Fruit fly (Drosophila melanogaster) whole organism, adult: ENCODE results near the gene Pmi.

Experiments
- CG11617 ChIP-seq: fragments of 200-800 bp; sonication (Bioruptor generic); optimal IDR thresholded peaks from 2 replicates; lab custom pipeline; 2017; ENCODE audit warnings: mild to moderate bottlenecking, missing biosample characterization, missing genetic modification reagents, missing genetic modification characterization
- CG12768 ChIP-seq: fragments of 200-800 bp; sonication (Bioruptor generic); optimal IDR thresholded peaks from 2 replicates; lab custom pipeline; 2017; ENCODE audit warnings: missing biosample characterization, missing genetic modification characterization, mild to moderate bottlenecking, moderate library complexity, missing genetic modification reagents
- CG14711 ChIP-seq: fragments of 200-800 bp; sonication (Bioruptor generic); optimal IDR thresholded peaks from 2 replicates; lab custom pipeline; 2018; ENCODE audit warnings: missing biosample characterization, mild to moderate bottlenecking, missing genetic modification characterization, moderate library complexity
- CG1620 ChIP-seq: fragments of 200-800 bp; sonication (Bioruptor generic); optimal IDR thresholded peaks from 2 replicates; lab custom pipeline; 2016; ENCODE audit warnings: missing biosample characterization, missing genetic modification characterization
- CG33017 ChIP-seq: fragments of 200-800 bp; sonication (Bioruptor generic); optimal IDR thresholded peaks from 2 replicates; lab custom pipeline; 2018; ENCODE audit warnings: missing biosample characterization, mild to moderate bottlenecking, missing genetic modification characterization, moderate library complexity
- CG5204 ChIP-seq: fragments of 200-800 bp; sonication (Bioruptor generic); optimal IDR thresholded peaks from 2 replicates; lab custom pipeline; 2016; ENCODE audit warnings: missing biosample characterization, missing genetic modification characterization
- CG7045 ChIP-seq: fragments of 200-800 bp; sonication (Bioruptor generic); optimal IDR thresholded peaks from 2 replicates; lab custom pipeline; 2017; ENCODE audit warnings: missing biosample characterization, mild to moderate bottlenecking, missing genetic modification characterization
- CG7101 ChIP-seq: fragments of 200-800 bp; sonication (Bioruptor generic); optimal IDR thresholded peaks from 2 replicates; lab custom pipeline; 2018; ENCODE audit warnings: missing biosample characterization, mild to moderate bottlenecking, missing genetic modification characterization, moderate library complexity
- Clk ChIP-seq: fragments of 200-800 bp; sonication (Bioruptor generic); optimal IDR thresholded peaks from 2 replicates; lab custom pipeline; 2017; ENCODE audit warnings: missing biosample characterization, missing genetic modification characterization
- Crg-1 ChIP-seq: fragments of 200-800 bp; sonication (Bioruptor generic); optimal IDR thresholded peaks from 2 replicates; lab custom pipeline; 2016; ENCODE audit warnings: missing biosample characterization, missing genetic modification characterization
- Hr96 ChIP-seq: fragments of 200-800 bp; sonication (Bioruptor generic); optimal IDR thresholded peaks from 2 replicates; lab custom pipeline; 2016; ENCODE audit warnings: missing biosample characterization, missing genetic modification characterization
- Mnt ChIP-seq: fragments of 200-800 bp; sonication (Bioruptor generic); optimal IDR thresholded peaks from 2 replicates; lab custom pipeline; 2016; ENCODE audit warnings: missing biosample characterization, mild to moderate bottlenecking, missing genetic modification characterization
- bab1 ChIP-seq: fragments of 200-800 bp; sonication (Bioruptor generic); optimal IDR thresholded peaks from 3 replicates; lab custom pipeline; 2019; ENCODE audit warnings: missing biosample characterization, mild to moderate bottlenecking, missing genetic modification characterization, moderate library complexity
- cic ChIP-seq: fragments of 200-800 bp; sonication (Bioruptor generic); optimal IDR thresholded peaks from 2 replicates; lab custom pipeline; 2017; ENCODE audit warnings: missing biosample characterization, mild to moderate bottlenecking, missing genetic modification characterization, moderate library complexity
- cnc ChIP-seq, 2 experiments: fragments of >200 bp; optimal IDR thresholded peaks; 2 replicates each; lab custom pipeline; 2017
- kay ChIP-seq: fragments of 200-800 bp; sonication (Bioruptor generic); peaks from one replicate; lab custom pipeline; 2016; ENCODE audit warnings: missing biosample characterization, missing genetic modification characterization, borderline replicate concordance
- ovo ChIP-seq: fragments of 200-800 bp; sonication (Bioruptor generic); optimal IDR thresholded peaks from 2 replicates; lab custom pipeline; 2016; ENCODE audit warnings: missing biosample characterization, missing genetic modification characterization
- pad ChIP-seq: fragments of 200-800 bp; sonication (Bioruptor generic); optimal IDR thresholded peaks from 3 replicates; lab custom pipeline; 2017; ENCODE audit warnings: missing biosample characterization, missing genetic modification characterization, mild to moderate bottlenecking, moderate library complexity, missing genetic modification reagents
- tj ChIP-seq: fragments of 200-800 bp; sonication (Bioruptor generic); optimal IDR thresholded peaks from 3 replicates; lab custom pipeline; 2017; ENCODE audit warnings: missing biosample characterization, mild to moderate bottlenecking, missing genetic modification characterization, moderate library complexity
- toe ChIP-seq: fragments of 200-800 bp; sonication (Bioruptor generic); optimal IDR thresholded peaks from 2 replicates; lab custom pipeline; 2016; ENCODE audit warnings: missing biosample characterization, missing genetic modification characterization

Pmi gene

dm6 chr3L:5819310-5819709 lies 39.5 kb downstream of the Pmi start:
- TF ChIP-seq kay (GFP tag; lab: Kevin White, UChicago) (no peak), cic (no peak), pad (GFP tag; lab: Kevin White, UChicago) (no peak), Mnt (GFP tag; lab: Kevin White, UChicago) (no peak), bab1 (no peak), CG12768 (GFP tag; lab: Kevin White, UChicago) (no peak), toe (GFP tag; lab: Kevin White, UChicago) (no peak), CG14711 (tag; lab: Kevin White, UChicago) (no peak)

dm6 chr3L:5820039-5820438 lies 40.2 kb downstream of the Pmi start:
- no peak for TF ChIP-seq CG12768 (GFP tag; lab: Kevin White, UChicago)
- TF ChIP-seq pad (GFP tag; lab: Kevin White, UChicago), result no peak
- TF ChIP-seq cnc (optimal IDR thresholded peaks at IDR 0.05; lab: Kevin White, UChicago), result no peak
- no peak for TF ChIP-seq kay (GFP tag; lab: Kevin White, UChicago)
- no peak for TF ChIP-seq CG5204 (GFP tag; lab: Kevin White, UChicago)
- no peak for TF ChIP-seq CG7045 (GFP tag; lab: Kevin White, UChicago)
- TF ChIP-seq Crg-1 (GFP tag; lab: Kevin White, UChicago), result no peak
- TF ChIP-seq Clk (GFP tag; lab: Kevin White, UChicago), result no peak
- no peak for TF ChIP-seq ovo (GFP tag; lab: Kevin White, UChicago)
- no peak for TF ChIP-seq CG1620
- TF ChIP-seq CG11617 (GFP tag; lab: Kevin White, UChicago), result no peak
- no peak for TF ChIP-seq Mnt (GFP tag; lab: Kevin White, UChicago)

- no peak for TF ChIP-seq ovo (GFP tag; lab: Kevin White, UChicago)
- no peak for TF ChIP-seq CG33017 (tag; lab: Kevin White, UChicago)
- TF ChIP-seq cic, result no peak
- TF ChIP-seq cnc (optimal IDR thresholded peaks at IDR 0.05; lab: Kevin White, UChicago), result no peak
- no peak for TF ChIP-seq Clk (GFP tag; lab: Kevin White, UChicago)
- TF ChIP-seq CG7045 (GFP tag; lab: Kevin White, UChicago), result no peak
- no peak for TF ChIP-seq bab1
- no peak for TF ChIP-seq CG1620
- TF ChIP-seq pad (GFP tag; lab: Kevin White, UChicago), result no peak
- no peak for TF ChIP-seq CG11617 (GFP tag; lab: Kevin White, UChicago)
- TF ChIP-seq CG7101 (tag; lab: Kevin White, UChicago), result no peak
- no peak for TF ChIP-seq CG14711 (tag; lab: Kevin White, UChicago)
- TF ChIP-seq Crg-1 (GFP tag; lab: Kevin White, UChicago), result no peak
- no peak for TF ChIP-seq toe (GFP tag; lab: Kevin White, UChicago)
- TF ChIP-seq Hr96, result no peak
- no peak for TF ChIP-seq CG12768 (GFP tag; lab: Kevin White, UChicago)
Observed at dm6 chr3L:5820793-5821192, 40.9 kb downstream of the Pmi start.

- no peak for TF ChIP-seq cnc (optimal IDR thresholded peaks at IDR 0.05; lab: Kevin White, UChicago)
- no peak for TF ChIP-seq tj (GFP tag; lab: Kevin White, UChicago)
- no peak for TF ChIP-seq pad (GFP tag; lab: Kevin White, UChicago)
- TF ChIP-seq toe (GFP tag; lab: Kevin White, UChicago), result no peak
- TF ChIP-seq Mnt (GFP tag; lab: Kevin White, UChicago), result no peak
- peak; percentile 27 for TF ChIP-seq CG5204 (GFP tag; lab: Kevin White, UChicago)
- TF ChIP-seq CG7045 (GFP tag; lab: Kevin White, UChicago), result peak; percentile 30
- no peak for TF ChIP-seq CG1620
- no peak for TF ChIP-seq Hr96
- TF ChIP-seq CG11617 (GFP tag; lab: Kevin White, UChicago), result no peak
- TF ChIP-seq CG12768 (GFP tag; lab: Kevin White, UChicago), result no peak
- TF ChIP-seq cic, result peak; percentile 56
- peak; percentile 21 for TF ChIP-seq CG14711 (tag; lab: Kevin White, UChicago)
- peak; percentile 13 for TF ChIP-seq ovo (GFP tag; lab: Kevin White, UChicago)
- TF ChIP-seq kay (GFP tag; lab: Kevin White, UChicago), result no peak
- TF ChIP-seq Crg-1 (GFP tag; lab: Kevin White, UChicago), result no peak
- peak; percentile 14 for TF ChIP-seq CG7101 (tag; lab: Kevin White, UChicago)
- no peak for TF ChIP-seq CG33017 (tag; lab: Kevin White, UChicago)
- no peak for TF ChIP-seq bab1
- no peak for TF ChIP-seq Clk (GFP tag; lab: Kevin White, UChicago)
Observed at dm6 chr3L:5821506-5821905, 41.7 kb downstream of the Pmi start.

- TF ChIP-seq pad (GFP tag; lab: Kevin White, UChicago) (no peak), Mnt (GFP tag; lab: Kevin White, UChicago) (no peak), Hr96 (no peak), CG7045 (GFP tag; lab: Kevin White, UChicago) (no peak), tj (GFP tag; lab: Kevin White, UChicago) (no peak), CG33017 (tag; lab: Kevin White, UChicago) (no peak)
Observed at dm6 chr3L:5823763-5824445, 44.1 kb downstream of the Pmi start.

- no peak for TF ChIP-seq cnc (optimal IDR thresholded peaks at IDR 0.05; lab: Kevin White, UChicago)
Observed at dm6 chr3L:5825483-5825882, 45.6 kb downstream of the Pmi start.
